Fruit fly (Drosophila melanogaster): ENCODE results near the gene CG31689.

Gene CG31689

dm6 chr2L:2748480-2749143, 23.1 kb downstream of the CG31689 start (continued):
- peak; percentile 81 for TF ChIP-seq nom (GFP tag; optimal IDR thresholded peaks at IDR 0.05)
- TF ChIP-seq CG2875 (GFP tag; optimal IDR thresholded peaks at IDR 0.05): no peak
- TF ChIP-seq CG13775 (GFP tag; optimal IDR thresholded peaks at IDR 0.05): peak; percentile 87
- peak; percentile 89 for TF ChIP-seq gro (GFP tag; optimal IDR thresholded peaks at IDR 0.05)
- peak; percentile 81 for TF ChIP-seq Max (GFP tag; optimal IDR thresholded peaks at IDR 0.05)
- TF ChIP-seq CG4820 (GFP tag; optimal IDR thresholded peaks at IDR 0.05): peak; percentile 77
- no peak for TF ChIP-seq pita (GFP tag; optimal IDR thresholded peaks at IDR 0.05)
- peak; percentile 59 for TF ChIP-seq CG3407 (GFP tag; optimal IDR thresholded peaks at IDR 0.05)
- peak; percentile 84 for TF ChIP-seq CG12942 (GFP tag; optimal IDR thresholded peaks at IDR 0.05)
- TF ChIP-seq croc (GFP tag; conservative IDR thresholded peaks at IDR 0.05): peak; percentile 68
- TF ChIP-seq Poxn (GFP tag; IDR thresholded peaks at IDR 0.05): peak; percentile 46; the same call in 1 of the 2 replicates
- TF ChIP-seq CG31224 (GFP tag; IDR thresholded peaks at IDR 0.05): peak; percentile 80
- no peak for TF ChIP-seq abd-A (tag; optimal IDR thresholded peaks at IDR 0.05)
- no peak for TF ChIP-seq eve (GFP tag; optimal IDR thresholded peaks at IDR 0.05)
- peak; percentile 68 for TF ChIP-seq B-H1 (GFP tag; IDR thresholded peaks at IDR 0.05)
- peak; percentile 42 to 77 for TF ChIP-seq bsh (GFP tag; optimal IDR thresholded peaks at IDR 0.05)
- TF ChIP-seq cas (GFP tag; IDR thresholded peaks at IDR 0.05): peak; percentile 88
- TF ChIP-seq kni (GFP tag; optimal IDR thresholded peaks at IDR 0.05): peak; percentile 55
- peak; percentile 72 for TF ChIP-seq shn (GFP tag; optimal IDR thresholded peaks at IDR 0.05)
- TF ChIP-seq D19A (tag; optimal IDR thresholded peaks at IDR 0.05): peak; percentile 83
- peak; percentile 63 for TF ChIP-seq cato (GFP tag; optimal IDR thresholded peaks at IDR 0.05; ENCODE audit: borderline replicate concordance)
- TF ChIP-seq CG17802 (tag; optimal IDR thresholded peaks at IDR 0.05): peak; percentile 66
- peak; percentile 94 for TF ChIP-seq CoRest (tag; optimal IDR thresholded peaks at IDR 0.05)
- TF ChIP-seq CG17328 (GFP tag; IDR thresholded peaks at IDR 0.05): peak; percentile 72
- peak in 1 of 2 experiments; percentile 64 for TF ChIP-seq crp (GFP tag; optimal IDR thresholded peaks at IDR 0.05)
- peak; percentile 89 for TF ChIP-seq Xrp1 (GFP tag; IDR thresholded peaks at IDR 0.05)
- no peak for TF ChIP-seq tll (GFP tag; optimal IDR thresholded peaks at IDR 0.05)
- TF ChIP-seq Taf1 (GFP tag; IDR thresholded peaks at IDR 0.05): peak; percentile 59
- TF ChIP-seq CG2199 (GFP tag; IDR thresholded peaks at IDR 0.05): no peak; the same call in 2 of the 3 replicates
- TF ChIP-seq Mad (GFP tag; optimal IDR thresholded peaks at IDR 0.05): peak; percentile 81
- TF ChIP-seq Lim3 (GFP tag; IDR thresholded peaks at IDR 0.05): no peak
- no peak for TF ChIP-seq pros (GFP tag; optimal IDR thresholded peaks at IDR 0.05)
- TF ChIP-seq CG12219 (GFP tag; optimal IDR thresholded peaks at IDR 0.05): peak; percentile 61
- TF ChIP-seq HLHmδ (GFP tag; optimal IDR thresholded peaks at IDR 0.05): peak; percentile 43
- TF ChIP-seq CG10543 (GFP tag; optimal IDR thresholded peaks at IDR 0.05): peak; percentile 93
- TF ChIP-seq dmrt11E (tag; optimal IDR thresholded peaks at IDR 0.05): peak; percentile 79
- TF ChIP-seq chn (GFP tag; optimal IDR thresholded peaks at IDR 0.05): peak; percentile 86
- TF ChIP-seq z (GFP tag; IDR thresholded peaks at IDR 0.05): no peak
- peak; percentile 94 for TF ChIP-seq row (GFP tag; IDR thresholded peaks at IDR 0.05)
- no peak for TF ChIP-seq mld (GFP tag; IDR thresholded peaks at IDR 0.05; ENCODE audit: partially characterized antibody)
- TF ChIP-seq lab (GFP tag; optimal IDR thresholded peaks at IDR 0.05): peak; percentile 94
- TF ChIP-seq kah (GFP tag; optimal IDR thresholded peaks at IDR 0.05): peak; percentile 51
- peak; percentile 86 for TF ChIP-seq az2 (GFP tag; optimal IDR thresholded peaks at IDR 0.05)
- TF ChIP-seq Lhr (GFP tag; optimal IDR thresholded peaks at IDR 0.05): peak; percentile 78
- peak; percentile 33 for TF ChIP-seq gfzf (GFP tag; optimal IDR thresholded peaks at IDR 0.05)
- TF ChIP-seq CG42726 (GFP tag; IDR thresholded peaks at IDR 0.05; ENCODE audit: partially characterized antibody): no peak
- no peak for TF ChIP-seq Kr (GFP tag; optimal IDR thresholded peaks at IDR 0.05)
- no peak; the same call in 2 of the 3 replicates for TF ChIP-seq CG17361 (GFP tag; IDR thresholded peaks at IDR 0.05)

Measured in whole organism, embryonic.